Worm (Caenorhabditis elegans) whole organism, mixed stage, embryonic: ENCODE results near the gene C07A9.13.

Experiments
- drap-1 ChIP-seq: fragments of 200-800 bp; sonication (Bioruptor generic); optimal IDR thresholded peaks from 3 replicates; lab custom pipeline; 2018; ENCODE audit warnings: mild to moderate bottlenecking, missing genetic modification characterization, missing compliant biosample characterization
- elt-1 ChIP-seq: sonication (generic microtip); optimal IDR thresholded peaks from 2 replicates; lab custom pipeline; 2017; ENCODE audit warnings: missing genetic modification characterization, mild to moderate bottlenecking, missing compliant biosample characterization, antibody characterized with exemption, moderate library complexity, borderline replicate concordance; ENCODE audit not compliant: insufficient read depth
- lin-32 ChIP-seq: fragments of 200-800 bp; sonication (Bioruptor generic); optimal IDR thresholded peaks from 2 replicates; lab custom pipeline; 2018; ENCODE audit warnings: mild to moderate bottlenecking, missing genetic modification characterization, missing compliant biosample characterization
- mab-5 ChIP-seq: fragments of 150-350 bp; optimal IDR thresholded peaks from 2 replicates; lab custom pipeline; 2014; ENCODE audit warnings: missing biosample characterization, missing genetic modification characterization
- mep-1 ChIP-seq: fragments of 150-350 bp; optimal IDR thresholded peaks from 2 replicates; lab custom pipeline; 2017; ENCODE audit warnings: missing biosample characterization, missing genetic modification reagents, missing genetic modification characterization, inconsistent platforms
- nhr-237 ChIP-seq: fragments of 150-350 bp; optimal IDR thresholded peaks from 2 replicates; lab custom pipeline; 2014; ENCODE audit warnings: missing biosample characterization, missing genetic modification characterization
- nhr-28 ChIP-seq: fragments of 150-350 bp; optimal IDR thresholded peaks from 2 replicates; lab custom pipeline; 2014; ENCODE audit warnings: missing biosample characterization, missing genetic modification characterization
- snpc-4 ChIP-seq: fragments of 150-350 bp; optimal IDR thresholded peaks from 2 replicates; lab custom pipeline; 2014; ENCODE audit warnings: missing biosample characterization, missing genetic modification characterization
- tbx-8 ChIP-seq: fragments of 200-800 bp; sonication (Bioruptor generic); optimal IDR thresholded peaks from 2 replicates; lab custom pipeline; 2018; ENCODE audit warnings: mild to moderate bottlenecking, missing genetic modification characterization, moderate library complexity, missing compliant biosample characterization

DNA sequence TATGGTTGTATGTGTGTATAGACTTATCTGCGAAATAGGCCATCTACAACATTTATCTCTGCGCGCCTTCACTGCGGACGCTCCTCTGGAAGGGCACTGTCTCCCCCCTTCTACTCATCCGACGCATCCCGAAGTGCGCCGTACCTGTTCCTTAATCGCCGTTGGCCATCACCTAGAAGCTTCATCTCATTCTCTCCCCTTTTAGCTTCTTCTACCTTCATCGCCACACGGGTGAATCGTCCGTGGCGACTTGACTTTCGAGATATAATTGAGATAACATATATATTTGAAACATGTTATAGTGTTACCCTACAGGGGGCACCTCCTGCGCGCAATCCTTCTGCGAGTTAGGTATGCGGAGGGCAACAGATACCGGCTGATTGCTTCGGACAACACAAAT, 39.0 kb downstream of the C07A9.13 start:
- TF ChIP-seq snpc-4 (no peak), mep-1 (no peak), drap-1 (GFP tag; lab: Kevin White, UChicago) (no peak), nhr-237 (tag; lab: Kevin White, UChicago) (no peak), elt-1 (peak; percentile 58), nhr-28 (no peak), lin-32 (GFP tag; lab: Kevin White, UChicago) (no peak), mab-5 (tag; lab: Kevin White, UChicago) (no peak), tbx-8 (GFP tag; lab: Kevin White, UChicago) (no peak)
